Worm (Caenorhabditis elegans): ENCODE results near the gene rsp-6.

ce11 chrIV:7790151-7790691 is 808 bp downstream of the rsp-6 start:
- no peak for TF ChIP-seq unc-39 (tag; optimal IDR thresholded peaks at IDR 0.05)
- TF ChIP-seq unc-62 (GFP tag; optimal IDR thresholded peaks at IDR 0.05): no peak
- no peak for TF ChIP-seq nhr-28 (tag; optimal IDR thresholded peaks at IDR 0.05)
